Fruit fly (Drosophila melanogaster): ENCODE data around the gene Cyp4d2.

Cyp4d2 gene

DNA sequence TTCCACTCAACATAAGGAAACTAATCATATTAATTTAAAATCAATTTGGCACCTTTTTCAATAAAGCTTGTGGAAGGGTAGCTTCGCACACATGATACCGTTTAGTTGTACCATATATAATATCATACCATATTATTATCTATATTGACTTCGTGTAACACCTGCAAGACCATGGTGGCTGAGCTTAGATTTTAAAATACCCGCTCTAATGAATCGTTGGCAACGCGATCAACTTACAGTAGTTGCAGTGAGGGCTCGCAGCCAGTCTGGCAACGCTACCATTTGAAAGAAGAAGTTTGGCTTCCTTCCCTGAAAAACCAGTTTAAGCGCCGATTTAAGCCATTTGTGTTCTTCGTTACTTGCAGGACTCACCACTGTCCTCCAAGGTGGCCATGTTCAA lies 5.4 kb upstream of the Cyp4d2 start (continued):
- TF ChIP-seq CG32767 (GFP tag; IDR thresholded peaks at IDR 0.05), result no peak
- no peak for TF ChIP-seq vfl (GFP tag; optimal IDR thresholded peaks at IDR 0.05)
- TF ChIP-seq TFAM (GFP tag; optimal IDR thresholded peaks at IDR 0.05), result no peak
- TF ChIP-seq z (GFP tag; IDR thresholded peaks at IDR 0.05), result no peak
- no peak for TF ChIP-seq abd-A (tag; optimal IDR thresholded peaks at IDR 0.05)
- TF ChIP-seq caup (GFP tag; optimal IDR thresholded peaks at IDR 0.05; ENCODE audit: severe bottlenecking), result no peak
- no peak for TF ChIP-seq amos (GFP tag; IDR thresholded peaks at IDR 0.05; ENCODE audit: partially characterized antibody)
- TF ChIP-seq MBD-R2 (GFP tag; IDR thresholded peaks at IDR 0.05), result peak; percentile 24; the same call in 1 of the 2 replicates
- TF ChIP-seq cad (GFP tag; optimal IDR thresholded peaks at IDR 0.05), result no peak

DNA sequence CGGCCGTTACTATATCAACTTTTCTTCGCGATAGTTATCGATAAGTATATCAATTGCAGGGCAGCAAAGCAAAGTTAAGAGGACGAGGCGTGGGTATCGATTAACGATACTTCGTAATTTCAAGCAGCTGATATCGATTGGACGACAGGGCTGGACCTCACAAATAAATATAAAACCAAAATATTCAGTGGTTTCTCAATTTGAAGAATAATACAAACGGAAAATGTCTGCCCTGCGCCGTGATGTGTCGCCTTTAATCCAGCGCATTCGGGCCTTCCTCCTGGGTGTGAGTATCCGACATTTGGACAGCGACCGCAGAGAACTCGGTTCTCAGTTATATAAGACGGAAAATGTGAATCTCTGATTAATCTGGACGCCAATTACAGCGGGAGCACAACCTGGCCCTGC lies 3.4 kb upstream of the Cyp4d2 start, which contains the start of gene ND-B14.5A:
Gene ND-B14.5A, plus strand, starts transcription at position 107 of the 408 bp plus-strand sequence.
- no peak for TF ChIP-seq Oli (tag; optimal IDR thresholded peaks at IDR 0.05)
- TF ChIP-seq YL-1 (GFP tag; optimal IDR thresholded peaks at IDR 0.05), result no peak
- no peak for TF ChIP-seq bigmax (GFP tag; optimal IDR thresholded peaks at IDR 0.05)
- no peak for TF ChIP-seq emc (GFP tag; optimal IDR thresholded peaks at IDR 0.05)
- TF ChIP-seq bbx (GFP tag; IDR thresholded peaks at IDR 0.05; ENCODE audit: partially characterized antibody), result peak; percentile 97
- TF ChIP-seq CG3726 (GFP tag; IDR thresholded peaks at IDR 0.05), result no peak
- TF ChIP-seq CG8089 (GFP tag; optimal IDR thresholded peaks at IDR 0.05), result no peak
- peak; percentile 97 for TF ChIP-seq Dref (GFP tag; IDR thresholded peaks at IDR 0.05)
- no peak for TF ChIP-seq tap (tag; optimal IDR thresholded peaks at IDR 0.05)
- TF ChIP-seq Sox100B (GFP tag; optimal IDR thresholded peaks at IDR 0.05), result no peak
- no peak for TF ChIP-seq chm (GFP tag; IDR thresholded peaks at IDR 0.05)
- peak; percentile 72 for TF ChIP-seq CG15514 (GFP tag; optimal IDR thresholded peaks at IDR 0.05)
- peak; percentile 2 for TF ChIP-seq CG12769 (tag; optimal IDR thresholded peaks at IDR 0.05)
- no peak for TF ChIP-seq CG6854 (GFP tag; optimal IDR thresholded peaks at IDR 0.05)
- no peak for TF ChIP-seq ssp (GFP tag; IDR thresholded peaks at IDR 0.05)
- TF ChIP-seq jumu (GFP tag; optimal IDR thresholded peaks at IDR 0.05), result no peak
- no peak for TF ChIP-seq chif (GFP tag; optimal IDR thresholded peaks at IDR 0.05)
- peak; percentile 85 for TF ChIP-seq Doc3 (GFP tag; IDR thresholded peaks at IDR 0.05; ENCODE audit: partially characterized antibody)
- no peak for TF ChIP-seq CG12744 (GFP tag; optimal IDR thresholded peaks at IDR 0.05)
- TF ChIP-seq org-1 (GFP tag; optimal IDR thresholded peaks at IDR 0.05), result no peak
- no peak for TF ChIP-seq scrt (GFP tag; optimal IDR thresholded peaks at IDR 0.05)
- no peak for TF ChIP-seq ac (GFP tag; optimal IDR thresholded peaks at IDR 0.05)
- no peak for TF ChIP-seq CG9817 (tag; optimal IDR thresholded peaks at IDR 0.05)
- TF ChIP-seq CG34422 (GFP tag; IDR thresholded peaks at IDR 0.05), result no peak
- no peak for TF ChIP-seq dysf (GFP tag; IDR thresholded peaks at IDR 0.05)
- no peak for TF ChIP-seq CG2889 (GFP tag; IDR thresholded peaks at IDR 0.05)
- peak; percentile 98 for TF ChIP-seq tna (GFP tag; IDR thresholded peaks at IDR 0.05; ENCODE audit: partially characterized antibody)
- TF ChIP-seq Kr (GFP tag; optimal IDR thresholded peaks at IDR 0.05), result no peak
- no peak for TF ChIP-seq NK7.1 (GFP tag; optimal IDR thresholded peaks at IDR 0.05)
- TF ChIP-seq CG3838 (GFP tag; optimal IDR thresholded peaks at IDR 0.05), result no peak
- TF ChIP-seq Bdp1 (GFP tag; optimal IDR thresholded peaks at IDR 0.05), result no peak
- TF ChIP-seq Lpt (GFP tag; optimal IDR thresholded peaks at IDR 0.05), result no peak
- no peak for TF ChIP-seq Ets65A (GFP tag)
- no peak for TF ChIP-seq fd96Cb (tag; optimal IDR thresholded peaks at IDR 0.05)
- no peak for TF ChIP-seq da (GFP tag; optimal IDR thresholded peaks at IDR 0.05)
- TF ChIP-seq hkb (optimal IDR thresholded peaks at IDR 0.05), result no peak
- TF ChIP-seq hkb (GFP tag; IDR thresholded peaks at IDR 0.05), result no peak
- TF ChIP-seq CG10366 (GFP tag; IDR thresholded peaks at IDR 0.05), result no peak
- no peak for TF ChIP-seq CG10274 (GFP tag; optimal IDR thresholded peaks at IDR 0.05)
- TF ChIP-seq CG2712 (tag; optimal IDR thresholded peaks at IDR 0.05), result peak; percentile 26
- TF ChIP-seq CG32767 (GFP tag; IDR thresholded peaks at IDR 0.05), result no peak
- no peak for TF ChIP-seq CG6272 (GFP tag; IDR thresholded peaks at IDR 0.05)
- peak; percentile 15 for TF ChIP-seq PHDP (tag; optimal IDR thresholded peaks at IDR 0.05)
- TF ChIP-seq Six4 (GFP tag; optimal IDR thresholded peaks at IDR 0.05), result no peak

Measured in whole organism, embryonic.